Worm (Caenorhabditis elegans) whole organism, late embryonic: ENCODE results near the gene T05A7.3.

Source experiments
- T23F11.4 ChIP-seq: fragments of 200-800 bp; sonication (Bioruptor generic); optimal IDR thresholded peaks from 2 replicates; lab custom pipeline; 2018; ENCODE audit warnings: mild to moderate bottlenecking, missing genetic modification characterization, missing compliant biosample characterization
- ama-1 ChIP-seq: fragments of 150-350 bp; optimal IDR thresholded peaks from 2 replicates; lab custom pipeline; 2014
- mec-3 ChIP-seq: sonication (generic microtip); optimal IDR thresholded peaks from 2 replicates; lab custom pipeline; 2016; ENCODE audit warnings: borderline replicate concordance, missing genetic modification characterization, missing compliant biosample characterization
- npax-4 ChIP-seq: sonication (generic microtip); optimal IDR thresholded peaks from 2 replicates; lab custom pipeline; 2016; ENCODE audit warnings: missing genetic modification characterization, missing compliant biosample characterization
- pax-1 ChIP-seq: fragments of 150-350 bp; optimal IDR thresholded peaks from 2 replicates; lab custom pipeline; 2014; ENCODE audit warnings: missing biosample characterization, missing genetic modification characterization
- tbx-2 ChIP-seq: sonication (generic microtip); optimal IDR thresholded peaks from 2 replicates; lab custom pipeline; 2016; ENCODE audit warnings: missing genetic modification characterization, missing compliant biosample characterization

- TF ChIP-seq mec-3 (tag; lab: Kevin White, UChicago) = no peak
- no peak for TF ChIP-seq pax-1 (tag; lab: Kevin White, UChicago)
- no peak for TF ChIP-seq T23F11.4 (GFP tag; lab: Kevin White, UChicago)
- no peak for TF ChIP-seq npax-4 (tag; lab: Kevin White, UChicago)
- TF ChIP-seq ama-1 (lab: Kevin White, UChicago) = no peak
- TF ChIP-seq tbx-2 = no peak
Measured at ce11 chrII:4673242-4673641, 2.3 kb upstream of the T05A7.3 start.
